Worm (Caenorhabditis elegans): Measurements from ENCODE around the gene gst-18.

gst-18 gene

ce11 chrII:13637941-13638489 is 7.3 kb upstream of the gst-18 start, which contains the start of gene phdh-1:
Gene phdh-1 (minus strand): TSS chrII:13638480.
- no peak for TF ChIP-seq sem-2 (GFP tag; optimal IDR thresholded peaks at IDR 0.05)
- no peak for TF ChIP-seq pha-4 (tag; optimal IDR thresholded peaks at IDR 0.05)
- TF ChIP-seq sptf-1 (tag; optimal IDR thresholded peaks at IDR 0.05), result no peak
- TF ChIP-seq M03D4.4 (tag; optimal IDR thresholded peaks at IDR 0.05), result no peak
- TF ChIP-seq ceh-39 (tag; optimal IDR thresholded peaks at IDR 0.05), result no peak
- no peak for TF ChIP-seq cnd-1 (tag; optimal IDR thresholded peaks at IDR 0.05)
- no peak for TF ChIP-seq unc-39 (tag; optimal IDR thresholded peaks at IDR 0.05)
- TF ChIP-seq lin-13 (tag; optimal IDR thresholded peaks at IDR 0.05), result no peak
- TF ChIP-seq nhr-76 (tag; optimal IDR thresholded peaks at IDR 0.05), result no peak
- TF ChIP-seq zip-8 (tag; optimal IDR thresholded peaks at IDR 0.05), result no peak
- no peak for TF ChIP-seq snpc-4 (tag; optimal IDR thresholded peaks at IDR 0.05)
- TF ChIP-seq hlh-1 (tag; optimal IDR thresholded peaks at IDR 0.05), result no peak
- no peak for TF ChIP-seq lsy-2 (tag; optimal IDR thresholded peaks at IDR 0.05)

ce11 chrII:13637464-13637863 is 6.8 kb upstream of the gst-18 start:
- TF ChIP-seq flh-1 (GFP tag; optimal IDR thresholded peaks at IDR 0.05) (no peak), nhr-28 (tag; optimal IDR thresholded peaks at IDR 0.05) (no peak), nhr-2 (tag; optimal IDR thresholded peaks at IDR 0.05) (no peak), mab-5 (tag; optimal IDR thresholded peaks at IDR 0.05) (no peak), hlh-1 (tag; optimal IDR thresholded peaks at IDR 0.05) (no peak), mep-1 (tag; optimal IDR thresholded peaks at IDR 0.05) (no peak), unc-120 (tag; optimal IDR thresholded peaks at IDR 0.05; ENCODE audit: poor library complexity, severe bottlenecking) (no peak), elt-1 (tag; optimal IDR thresholded peaks at IDR 0.05; ENCODE audit: borderline replicate concordance, insufficient read depth) (no peak), snpc-4 (tag; optimal IDR thresholded peaks at IDR 0.05) (no peak), lin-32 (GFP tag; optimal IDR thresholded peaks at IDR 0.05) (no peak), unc-39 (tag; optimal IDR thresholded peaks at IDR 0.05) (no peak), bed-3 (GFP tag; optimal IDR thresholded peaks at IDR 0.05) (no peak), pha-4 (tag; optimal IDR thresholded peaks at IDR 0.05) (no peak), ztf-11 (tag; optimal IDR thresholded peaks at IDR 0.05) (no peak), lin-13 (tag; optimal IDR thresholded peaks at IDR 0.05) (no peak), M03D4.4 (tag; optimal IDR thresholded peaks at IDR 0.05) (no peak)

ce11 chrII:13636596-13636995 is 5.9 kb upstream of the gst-18 start:
- TF ChIP-seq mep-1 (tag; optimal IDR thresholded peaks at IDR 0.05), result no peak
- no peak for TF ChIP-seq ceh-83 (GFP tag; optimal IDR thresholded peaks at IDR 0.05)
- TF ChIP-seq M03D4.4 (tag; optimal IDR thresholded peaks at IDR 0.05), result no peak
- no peak for TF ChIP-seq drap-1 (GFP tag; optimal IDR thresholded peaks at IDR 0.05)
- TF ChIP-seq cnd-1 (tag; optimal IDR thresholded peaks at IDR 0.05), result no peak
- no peak for TF ChIP-seq nhr-28 (tag; optimal IDR thresholded peaks at IDR 0.05)
- no peak for TF ChIP-seq lin-13 (tag; optimal IDR thresholded peaks at IDR 0.05)
- TF ChIP-seq nhr-76 (tag; optimal IDR thresholded peaks at IDR 0.05), result no peak
- TF ChIP-seq mab-5 (tag; optimal IDR thresholded peaks at IDR 0.05), result no peak
- TF ChIP-seq blmp-1 (tag; optimal IDR thresholded peaks at IDR 0.05), result no peak
- TF ChIP-seq zip-8 (tag; optimal IDR thresholded peaks at IDR 0.05), result no peak
- TF ChIP-seq ceh-43 (GFP tag; optimal IDR thresholded peaks at IDR 0.05), result no peak
- no peak for TF ChIP-seq nhr-12 (tag; optimal IDR thresholded peaks at IDR 0.05)
- TF ChIP-seq unc-120 (tag; optimal IDR thresholded peaks at IDR 0.05; ENCODE audit: poor library complexity, severe bottlenecking), result no peak
- TF ChIP-seq mls-2 (tag; optimal IDR thresholded peaks at IDR 0.05), result no peak

- TF ChIP-seq sem-2 (GFP tag; optimal IDR thresholded peaks at IDR 0.05) (no peak), elt-1 (tag; optimal IDR thresholded peaks at IDR 0.05; ENCODE audit: borderline replicate concordance, insufficient read depth) (peak; percentile 77)
These were observed 1.6 kb upstream of the gst-18 start, which contains the start of gene tag-10 for ce11 chrII:13632238-13632637. Gene tag-10 (plus strand): TSS chrII:13632584.

- TF ChIP-seq drap-1 (GFP tag; optimal IDR thresholded peaks at IDR 0.05), result no peak
- no peak for TF ChIP-seq sptf-1 (tag; optimal IDR thresholded peaks at IDR 0.05)
- TF ChIP-seq unc-120 (tag; optimal IDR thresholded peaks at IDR 0.05; ENCODE audit: poor library complexity, severe bottlenecking), result no peak
- no peak for TF ChIP-seq nhr-2 (tag; optimal IDR thresholded peaks at IDR 0.05)
- TF ChIP-seq tbx-8 (GFP tag; optimal IDR thresholded peaks at IDR 0.05), result no peak
- no peak for TF ChIP-seq nhr-12 (tag; optimal IDR thresholded peaks at IDR 0.05)
- no peak for TF ChIP-seq nhr-28 (tag; optimal IDR thresholded peaks at IDR 0.05)
- no peak for TF ChIP-seq nhr-76 (tag; optimal IDR thresholded peaks at IDR 0.05)
- TF ChIP-seq lin-13 (tag; optimal IDR thresholded peaks at IDR 0.05), result no peak
- no peak for TF ChIP-seq elt-1 (tag; optimal IDR thresholded peaks at IDR 0.05; ENCODE audit: borderline replicate concordance, insufficient read depth)
- TF ChIP-seq mep-1 (tag; optimal IDR thresholded peaks at IDR 0.05), result no peak
- TF ChIP-seq ceh-39 (tag; optimal IDR thresholded peaks at IDR 0.05), result no peak
- TF ChIP-seq ceh-43 (GFP tag; optimal IDR thresholded peaks at IDR 0.05), result no peak
- TF ChIP-seq bed-3 (GFP tag; optimal IDR thresholded peaks at IDR 0.05), result no peak
- TF ChIP-seq lsy-2 (tag; optimal IDR thresholded peaks at IDR 0.05), result no peak
These were observed 3.7 kb downstream of the gst-18 start, which contains the start of gene gst-19 for ce11 chrII:13627001-13627400. Gene gst-19 (minus strand): TSS chrII:13627145.
